Fruit fly (Drosophila melanogaster) Kc167 (cell line): ENCODE results near the gene Sb.

Experiments used
- Myc ChIP-seq: fragments of >200 bp; optimal IDR thresholded peaks from 2 replicates; lab custom pipeline; 2017; ENCODE audit warnings: missing external identifiers
- Sin3A ChIP-seq: fragments of >200 bp; optimal IDR thresholded peaks from 2 replicates; lab custom pipeline; 2018; ENCODE audit warnings: missing external identifiers
- h ChIP-seq: fragments of >200 bp; optimal IDR thresholded peaks from 3 replicates; lab custom pipeline; 2018; ENCODE audit warnings: missing external identifiers
- insv ChIP-seq: fragments of >200 bp; optimal IDR thresholded peaks from 3 replicates; lab custom pipeline; 2018; ENCODE audit warnings: missing external identifiers
- psq ChIP-seq: fragments of >200 bp; optimal IDR thresholded peaks from 2 replicates; lab custom pipeline; 2017; ENCODE audit warnings: missing external identifiers
- ttk ChIP-seq: sonication (Bioruptor generic); optimal IDR thresholded peaks from 2 replicates; lab custom pipeline; 2017; ENCODE audit warnings: missing external identifiers

Gene Sb

DNA sequence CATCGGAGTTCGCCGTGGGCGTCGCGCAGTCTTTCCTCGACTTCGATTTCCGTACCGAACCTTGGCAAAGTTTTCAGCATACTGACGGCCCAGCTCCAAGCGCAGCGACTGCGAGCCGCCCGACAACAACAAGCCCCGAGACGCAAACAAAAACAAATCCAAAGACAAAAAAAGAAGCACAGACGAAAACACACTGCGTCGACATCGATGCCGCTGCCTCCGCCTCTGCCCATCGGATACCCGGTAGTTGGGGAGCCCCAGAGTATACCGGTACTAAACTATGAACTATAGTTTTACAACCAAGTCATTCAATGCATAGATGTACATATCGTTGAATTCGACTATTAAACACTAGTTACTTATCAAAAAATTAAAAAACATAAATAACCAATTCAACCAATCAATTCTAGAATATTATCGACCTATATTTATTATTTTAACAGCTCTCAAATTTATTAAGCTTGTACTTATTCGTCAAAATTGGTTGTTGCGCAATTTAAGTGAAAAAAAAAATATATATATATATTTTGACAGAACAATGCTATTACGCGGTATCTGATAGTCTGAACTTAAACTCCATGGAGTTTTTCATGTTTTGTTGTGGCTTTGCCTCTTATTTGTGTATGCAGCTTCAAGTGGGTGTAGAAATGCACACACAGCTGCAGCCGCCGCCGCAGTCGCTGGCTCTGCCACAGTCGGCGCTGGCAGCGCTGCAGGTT is 21.8 kb upstream of the Sb start:
- TF ChIP-seq h: no peak
- TF ChIP-seq insv (lab: Kevin White, UChicago): no peak
- TF ChIP-seq ttk (lab: Kevin White, UChicago): no peak
- TF ChIP-seq Myc (lab: Kevin White, UChicago): no peak
- no peak for TF ChIP-seq Sin3A (lab: Kevin White, UChicago)
- no peak for TF ChIP-seq psq (lab: Kevin White, UChicago)

DNA sequence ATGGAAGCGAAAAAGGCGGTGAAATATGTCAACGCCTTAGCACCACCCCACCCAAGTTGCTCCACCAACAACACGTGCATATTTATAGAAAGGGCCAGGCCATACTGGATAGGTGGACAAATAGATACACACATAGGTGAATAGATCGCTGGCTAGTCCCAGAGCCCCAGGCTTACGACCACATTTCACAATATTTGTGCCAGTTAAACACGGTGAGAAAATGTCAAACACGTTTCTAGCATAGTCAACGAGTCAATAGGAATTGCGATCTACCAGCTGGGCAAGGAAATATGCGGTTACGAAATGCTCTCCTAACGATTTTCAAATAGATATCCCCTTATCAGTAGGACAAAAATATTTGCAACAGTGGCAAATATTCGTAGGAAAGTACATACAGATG is 21.0 kb upstream of the Sb start:
- no peak for TF ChIP-seq psq (lab: Kevin White, UChicago)
- TF ChIP-seq h: no peak
- TF ChIP-seq ttk (lab: Kevin White, UChicago): no peak
- no peak for TF ChIP-seq Sin3A (lab: Kevin White, UChicago)
- TF ChIP-seq Myc (lab: Kevin White, UChicago): no peak
- TF ChIP-seq insv (lab: Kevin White, UChicago): no peak

DNA sequence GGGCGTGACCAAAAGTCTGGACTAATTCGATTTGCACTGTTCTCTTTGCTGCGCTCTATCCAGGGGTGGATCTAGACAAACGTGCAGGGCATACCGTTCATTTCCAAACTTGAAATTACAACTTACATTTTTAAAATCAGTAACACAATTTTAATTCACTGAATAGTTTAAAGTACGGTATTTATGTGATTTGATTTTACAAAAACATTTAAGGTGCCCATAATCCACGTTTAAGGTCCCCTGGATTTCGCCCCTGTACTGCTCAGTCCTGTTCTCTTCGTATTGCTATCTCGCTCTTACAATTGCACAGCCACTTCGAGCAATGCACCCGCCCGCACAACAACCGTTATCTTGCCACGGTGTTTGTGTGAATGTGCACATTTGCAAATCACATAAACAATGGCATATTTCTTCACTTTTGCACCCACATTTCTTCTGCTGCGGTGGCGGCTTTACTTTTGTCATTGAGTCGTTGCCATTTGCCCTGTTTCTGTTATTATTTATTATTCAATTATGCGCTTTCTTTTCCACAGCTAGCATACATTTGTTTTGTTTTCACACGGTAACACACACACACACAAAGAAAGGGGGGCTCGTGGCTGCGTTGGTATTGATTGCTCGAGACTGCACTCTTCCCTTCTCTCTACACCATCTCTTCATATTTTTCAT is 18.2 kb upstream of the Sb start:
- no peak for TF ChIP-seq Myc (lab: Kevin White, UChicago)
- no peak for TF ChIP-seq psq (lab: Kevin White, UChicago)
- no peak for TF ChIP-seq h
- no peak for TF ChIP-seq ttk (lab: Kevin White, UChicago)
- no peak for TF ChIP-seq insv (lab: Kevin White, UChicago)
- no peak for TF ChIP-seq Sin3A (lab: Kevin White, UChicago)

DNA sequence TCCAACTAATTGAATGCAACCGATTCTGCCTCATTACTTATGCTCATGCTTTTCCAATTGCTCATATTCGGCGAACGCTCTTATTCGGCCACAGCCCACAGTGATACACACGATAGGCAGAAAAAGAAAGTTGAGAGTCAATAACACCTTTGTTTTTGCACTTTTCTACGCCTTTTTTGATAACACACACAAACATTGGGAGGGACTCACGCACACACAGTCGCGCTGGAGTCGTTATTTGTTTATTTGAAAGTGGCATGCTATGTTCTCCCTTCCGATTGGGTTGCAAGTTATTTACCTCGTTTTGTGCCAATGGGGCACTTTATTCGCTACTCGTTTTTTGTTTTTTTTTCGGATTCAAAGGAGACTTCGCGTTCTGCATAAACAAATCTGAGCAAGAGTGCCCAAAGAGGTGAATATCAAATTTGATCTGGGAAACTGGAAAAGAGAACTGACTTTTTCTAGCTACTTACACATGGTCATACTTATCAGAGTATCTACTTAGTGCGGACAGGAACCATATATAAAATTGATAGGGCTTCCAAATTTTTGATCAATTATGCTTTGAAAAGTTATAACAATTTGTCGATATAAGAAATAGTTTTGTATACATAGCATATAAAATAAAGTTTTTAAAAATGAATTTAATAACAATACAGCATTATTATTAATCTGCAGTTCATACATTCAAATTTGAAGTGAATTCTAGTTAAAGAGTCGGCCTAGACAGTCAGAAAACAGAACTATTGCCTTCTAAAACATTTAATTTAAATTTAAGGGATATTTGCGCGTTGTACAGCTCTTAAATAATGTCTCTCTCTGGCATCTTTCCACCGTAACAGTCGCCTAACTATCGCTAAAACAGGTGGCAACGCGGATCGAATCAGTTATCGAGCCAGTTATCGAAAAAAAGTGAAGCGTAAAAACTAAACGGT is 17.4 kb upstream of the Sb start, which contains the start of the genes Mhcl and Akt:
Gene Mhcl (minus strand): TSS at position 429 of the 935 bp plus-strand sequence.
Gene Akt (plus strand): TSS at position 896 of the 935 bp plus-strand sequence.
- TF ChIP-seq Myc (lab: Kevin White, UChicago) (no peak), h (no peak), ttk (lab: Kevin White, UChicago) (no peak), psq (lab: Kevin White, UChicago) (no peak), Sin3A (lab: Kevin White, UChicago) (no peak), insv (lab: Kevin White, UChicago) (no peak)

DNA sequence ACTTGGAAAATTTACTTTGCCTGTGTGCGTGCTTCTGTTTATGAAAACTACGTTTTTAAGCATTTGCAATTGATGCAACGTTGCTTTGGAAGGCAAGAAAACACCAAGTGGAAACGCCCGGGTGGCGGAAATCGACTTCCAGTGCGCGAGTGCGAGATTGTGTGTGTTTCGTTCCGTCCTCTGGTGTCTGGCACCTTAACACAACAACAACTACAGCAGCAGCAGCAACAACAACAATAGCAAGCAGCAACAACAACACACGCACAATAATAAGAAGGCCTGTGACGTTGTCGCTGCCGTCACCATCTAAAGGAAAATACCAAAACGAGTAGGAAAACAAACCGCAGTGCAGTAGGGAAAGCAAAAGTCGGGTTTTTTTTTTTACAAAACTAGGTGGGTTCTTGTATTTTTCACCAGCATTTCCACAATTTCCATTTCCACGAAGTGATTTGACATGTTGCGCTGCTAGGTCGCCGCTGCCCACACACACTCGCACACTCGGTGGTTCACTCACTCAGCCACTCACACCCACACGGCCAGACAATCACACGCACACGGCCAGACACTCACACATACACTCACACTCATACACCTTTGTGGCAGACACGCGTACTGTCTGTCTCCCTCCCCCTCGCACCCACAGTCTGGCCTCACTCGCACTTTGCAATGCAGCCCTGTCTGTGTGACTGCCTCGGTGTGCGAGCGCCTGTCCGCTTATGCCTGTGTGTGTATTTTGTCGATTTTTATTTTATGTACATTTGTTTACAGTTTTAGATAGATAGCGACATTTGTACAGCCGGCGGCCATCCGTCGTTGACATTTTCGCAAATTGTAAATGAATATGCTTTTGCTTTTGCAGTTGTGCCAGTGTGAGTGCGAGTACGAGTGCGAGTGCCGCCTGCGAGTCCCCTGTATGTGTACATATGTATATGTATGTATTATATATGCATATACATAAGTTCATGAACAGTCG is 16.4 kb upstream of the Sb start:
- TF ChIP-seq Sin3A (lab: Kevin White, UChicago) (no peak), Myc (lab: Kevin White, UChicago) (no peak), ttk (lab: Kevin White, UChicago) (no peak), insv (lab: Kevin White, UChicago) (no peak), h (no peak), psq (lab: Kevin White, UChicago) (no peak)

DNA sequence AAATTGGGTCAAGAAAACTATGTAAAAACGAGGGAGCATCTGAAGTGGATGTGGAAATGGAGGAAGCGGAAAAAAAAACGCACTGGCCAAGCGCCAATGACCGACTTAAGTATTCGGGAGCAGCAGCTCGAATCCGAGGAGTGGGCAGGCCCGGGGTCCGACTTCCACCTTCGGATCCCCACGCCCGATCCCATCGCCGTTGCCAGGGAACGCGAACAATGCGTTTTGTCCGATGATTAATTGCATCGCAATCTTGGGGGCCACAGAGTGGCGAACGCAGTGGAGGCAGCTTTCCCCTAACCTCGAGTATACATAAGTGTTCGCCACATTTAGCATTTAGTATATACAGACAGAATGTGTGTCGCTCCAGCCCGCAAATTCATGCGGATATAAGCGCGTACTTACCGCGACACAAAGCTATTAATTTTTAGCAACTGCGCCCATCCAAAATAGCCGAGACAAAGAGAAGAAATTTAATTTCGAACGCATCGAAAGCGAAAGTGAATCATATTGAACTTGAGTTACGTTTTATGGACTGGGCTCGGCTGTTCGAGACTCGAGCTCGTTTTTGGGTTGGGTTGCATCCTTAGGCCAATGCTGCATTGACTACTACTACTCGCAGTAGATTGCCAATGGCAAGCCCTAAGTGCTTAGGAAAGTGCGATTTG is 10.0 kb upstream of the Sb start:
- TF ChIP-seq ttk (lab: Kevin White, UChicago): no peak
- no peak for TF ChIP-seq Myc (lab: Kevin White, UChicago)
- TF ChIP-seq psq (lab: Kevin White, UChicago): no peak
- TF ChIP-seq h: no peak

DNA sequence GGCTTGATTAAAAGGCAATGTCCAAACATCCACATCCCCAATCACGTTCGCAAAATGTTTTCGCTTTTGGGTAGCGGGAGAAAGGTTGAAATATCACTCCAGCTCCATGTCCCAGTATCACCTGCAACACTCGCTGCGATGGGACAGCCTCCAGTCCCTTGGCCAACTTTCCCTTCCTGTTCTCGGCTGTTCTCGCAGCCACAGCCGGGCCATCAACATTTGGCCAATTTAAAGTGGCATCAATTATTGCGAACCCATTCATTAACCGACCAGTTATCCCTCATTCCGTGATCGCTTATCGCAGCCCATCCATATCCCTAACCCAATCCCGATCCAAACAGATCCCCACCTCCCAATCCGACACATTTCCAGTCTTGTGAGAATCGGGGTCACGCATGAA is 2.8 kb upstream of the Sb start:
- TF ChIP-seq Myc (lab: Kevin White, UChicago) (no peak), insv (lab: Kevin White, UChicago) (no peak), psq (lab: Kevin White, UChicago) (no peak), h (no peak), ttk (lab: Kevin White, UChicago) (no peak), Sin3A (lab: Kevin White, UChicago) (no peak)

DNA sequence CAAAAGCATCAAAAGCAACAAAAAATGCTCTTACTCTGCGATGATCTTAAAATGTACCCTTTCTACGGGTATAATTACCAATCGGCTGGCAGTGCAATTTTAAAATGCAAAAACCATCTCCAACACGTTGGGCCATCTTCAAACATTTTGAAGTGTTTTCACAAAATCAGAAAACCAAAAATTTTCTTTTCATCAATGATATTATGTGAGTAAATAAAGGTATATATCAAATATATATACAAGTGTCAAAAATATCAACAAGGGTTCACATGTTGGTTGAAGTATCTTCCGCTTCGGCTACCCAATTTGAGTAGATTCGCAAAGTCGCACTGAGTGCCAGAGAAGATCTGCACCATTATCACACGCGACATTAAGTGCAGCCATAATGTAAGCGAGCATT is 1.4 kb downstream of the Sb start:
- TF ChIP-seq ttk (lab: Kevin White, UChicago) (no peak), insv (lab: Kevin White, UChicago) (no peak), Myc (lab: Kevin White, UChicago) (no peak), psq (lab: Kevin White, UChicago) (no peak), Sin3A (lab: Kevin White, UChicago) (no peak), h (no peak)

DNA sequence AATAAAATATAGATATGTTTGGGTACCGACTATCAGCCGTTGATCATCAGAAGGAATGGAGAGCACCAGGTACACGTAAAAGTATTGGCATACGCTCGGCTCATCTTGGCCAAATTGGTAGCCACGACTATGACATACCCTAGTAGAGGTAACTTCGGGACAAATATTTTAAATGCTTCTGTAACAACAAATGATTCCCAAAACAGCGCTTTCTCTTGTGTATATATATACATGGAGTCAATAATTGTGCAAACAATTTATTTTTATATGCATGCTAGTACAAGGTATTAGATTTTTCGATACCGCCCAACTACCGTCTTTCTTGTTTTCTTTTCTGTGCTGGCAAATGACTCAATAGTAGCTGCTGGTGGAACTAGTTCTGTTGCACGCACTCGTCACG is 3.5 kb downstream of the Sb start:
- TF ChIP-seq h: no peak
- no peak for TF ChIP-seq ttk (lab: Kevin White, UChicago)
- TF ChIP-seq insv (lab: Kevin White, UChicago): no peak
- no peak for TF ChIP-seq Myc (lab: Kevin White, UChicago)
- TF ChIP-seq psq (lab: Kevin White, UChicago): no peak
- TF ChIP-seq Sin3A (lab: Kevin White, UChicago): no peak

DNA sequence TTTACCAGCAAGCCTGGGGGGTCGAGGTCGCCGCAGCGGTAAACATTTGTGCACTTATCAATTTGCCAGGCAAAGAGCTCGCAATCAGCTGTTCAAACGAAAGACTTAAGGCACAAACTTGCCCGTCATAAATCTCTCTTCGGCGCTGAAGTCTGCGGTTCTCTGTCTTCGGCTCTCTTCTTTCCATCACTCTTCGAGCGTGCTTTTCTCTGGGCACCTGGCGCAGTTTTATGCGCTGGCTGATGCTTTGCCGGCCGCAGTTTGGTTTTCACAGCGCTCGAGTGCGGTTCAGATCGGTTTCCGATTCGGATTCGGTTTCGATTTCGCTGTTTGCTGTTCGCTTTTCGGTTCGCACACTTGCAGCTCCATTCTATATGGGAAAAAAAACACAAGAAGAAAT is 12.5 kb downstream of the Sb start:
- TF ChIP-seq ttk (lab: Kevin White, UChicago): no peak
